Fruit fly (Drosophila melanogaster) whole organism, wandering third instar larva: Measurements from ENCODE around the gene stac.

Source experiments
- Myc ChIP-seq: fragments of >200 bp; optimal IDR thresholded peaks from 2 replicates; lab custom pipeline; 2017
- br ChIP-seq: fragments of 200-800 bp; sonication (Bioruptor generic); optimal IDR thresholded peaks from 2 replicates; lab custom pipeline; 2016; ENCODE audit warnings: missing biosample characterization, missing genetic modification characterization
- h ChIP-seq: fragments of 200-800 bp; sonication (Bioruptor generic); optimal IDR thresholded peaks from 3 replicates; lab custom pipeline; 2016; ENCODE audit warnings: missing biosample characterization, mild to moderate bottlenecking, missing genetic modification characterization
- psq ChIP-seq: fragments of 200-800 bp; sonication (Bioruptor generic); optimal IDR thresholded peaks from 3 replicates; lab custom pipeline; 2017; ENCODE audit warnings: missing biosample characterization, mild to moderate bottlenecking, missing genetic modification characterization, moderate library complexity
- usp ChIP-seq: fragments of >200 bp; optimal IDR thresholded peaks from 2 replicates; lab custom pipeline; 2017; ENCODE audit warnings: missing biosample characterization, missing genetic modification characterization

DNA sequence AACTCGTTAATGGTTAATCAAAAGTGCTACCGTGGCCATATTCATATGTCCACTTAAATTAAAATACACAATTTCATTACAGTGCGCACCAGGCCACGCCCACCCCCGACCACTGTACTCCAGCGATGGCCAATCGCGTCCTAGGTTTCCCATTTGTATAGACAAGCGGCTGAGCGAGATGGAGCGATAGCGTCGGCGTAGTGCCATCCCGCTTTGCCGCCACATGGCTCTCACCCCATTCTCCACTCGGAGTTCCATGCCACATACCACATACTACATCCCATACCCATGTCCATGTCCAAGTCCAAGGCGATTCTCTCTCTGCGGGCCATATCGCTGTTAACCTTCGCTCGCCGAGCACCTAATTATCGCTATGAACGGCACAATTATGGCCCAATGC lies 24.4 kb downstream of the stac start:
- no peak for TF ChIP-seq br (GFP tag; lab: Kevin White, UChicago)
- no peak for TF ChIP-seq h (GFP tag; lab: Kevin White, UChicago)
- TF ChIP-seq psq (GFP tag; lab: Kevin White, UChicago), result no peak
- no peak for TF ChIP-seq Myc
- no peak for TF ChIP-seq usp (GFP tag; lab: Kevin White, UChicago)
